Worm (Caenorhabditis elegans) whole organism, L3 larva: ENCODE results near the gene rhgf-1.
A peak's percentile ranks its signal among the peaks of the same experiment; 100 is the strongest.

ENCODE experiments used
- R02D3.7 ChIP-seq: fragments of 150-350 bp; optimal IDR thresholded peaks from 2 replicates; lab custom pipeline; 2014; ENCODE audit warnings: missing biosample characterization, missing genetic modification characterization
- ZK546.5 ChIP-seq: sonication (generic microtip); optimal IDR thresholded peaks from 2 replicates; lab custom pipeline; 2017; ENCODE audit warnings: missing biosample characterization, missing genetic modification characterization
- ama-1 ChIP-seq: fragments of 150-350 bp; optimal IDR thresholded peaks from 2 replicates; lab custom pipeline; 2018
- ceh-16 ChIP-seq: sonication (generic microtip); optimal IDR thresholded peaks from 2 replicates; lab custom pipeline; 2017; ENCODE audit warnings: missing biosample characterization, missing genetic modification characterization
- ceh-28 ChIP-seq: fragments of 150-350 bp; optimal IDR thresholded peaks from 2 replicates; lab custom pipeline; 2014; ENCODE audit warnings: missing biosample characterization, missing genetic modification reagents, missing genetic modification characterization
- ceh-82 ChIP-seq: fragments of 150-350 bp; optimal IDR thresholded peaks from 2 replicates; lab custom pipeline; 2014; ENCODE audit warnings: missing biosample characterization, missing genetic modification characterization
- daf-12 ChIP-seq: fragments of 150-350 bp; optimal IDR thresholded peaks from 2 replicates; lab custom pipeline; 2014; ENCODE audit warnings: missing biosample characterization, missing genetic modification reagents, missing genetic modification characterization
- egl-27 ChIP-seq: sonication (generic microtip); optimal IDR thresholded peaks from 4 replicates; lab custom pipeline; 2017; ENCODE audit warnings: missing biosample characterization, missing genetic modification reagents, missing genetic modification characterization
- egl-5 ChIP-seq: fragments of 150-350 bp; optimal IDR thresholded peaks from 2 replicates; lab custom pipeline; 2017; ENCODE audit warnings: missing biosample characterization, missing genetic modification reagents, missing genetic modification characterization, inconsistent platforms
- elt-1 ChIP-seq: fragments of 150-350 bp; optimal IDR thresholded peaks from 2 replicates; lab custom pipeline; 2014; ENCODE audit warnings: missing biosample characterization, missing genetic modification characterization
- elt-2 ChIP-seq: sonication (generic microtip); optimal IDR thresholded peaks from 2 replicates; lab custom pipeline; 2016; ENCODE audit warnings: missing genetic modification reagents, mild to moderate bottlenecking, missing genetic modification characterization, missing compliant biosample characterization
- eor-1 ChIP-seq, 2 experiments: fragments of 150-350 bp; optimal IDR thresholded peaks; 2 replicates each; lab custom pipeline; 2014 to 2018; ENCODE audit warnings: missing biosample characterization in 2 of 2, missing genetic modification characterization in 2 of 2
- fkh-10 ChIP-seq: sonication (generic microtip); optimal IDR thresholded peaks from 2 replicates; lab custom pipeline; 2017; ENCODE audit warnings: missing biosample characterization, missing genetic modification reagents, missing genetic modification characterization
- fkh-2 ChIP-seq: fragments of 150-350 bp; optimal IDR thresholded peaks from 2 replicates; lab custom pipeline; 2014; ENCODE audit warnings: missing biosample characterization, missing genetic modification reagents, missing genetic modification characterization
- fos-1 ChIP-seq: fragments of 150-350 bp; optimal IDR thresholded peaks from 2 replicates; lab custom pipeline; 2014; ENCODE audit warnings: missing biosample characterization, missing genetic modification characterization
- hmg-11 ChIP-seq: sonication (generic microtip); optimal IDR thresholded peaks from 2 replicates; lab custom pipeline; 2016; ENCODE audit warnings: missing genetic modification characterization, missing compliant biosample characterization
- jun-1 ChIP-seq: fragments of 150-350 bp; optimal IDR thresholded peaks from 2 replicates; lab custom pipeline; 2014; ENCODE audit warnings: missing biosample characterization, missing genetic modification reagents, missing genetic modification characterization
- lin-15B ChIP-seq: fragments of 150-350 bp; optimal IDR thresholded peaks from 2 replicates; lab custom pipeline; 2014; ENCODE audit warnings: missing biosample characterization, missing genetic modification characterization
- lin-39 ChIP-seq: fragments of 150-350 bp; optimal IDR thresholded peaks from 2 replicates; lab custom pipeline; 2018; ENCODE audit warnings: missing biosample characterization, missing genetic modification reagents, missing genetic modification characterization
- mml-1 ChIP-seq: fragments of 150-350 bp; sonication (generic microtip); optimal IDR thresholded peaks from 3 replicates; lab custom pipeline; 2014; ENCODE audit warnings: missing biosample characterization, missing genetic modification characterization
- nfya-1 ChIP-seq: sonication (generic microtip); optimal IDR thresholded peaks from 2 replicates; lab custom pipeline; 2017; ENCODE audit warnings: missing genetic modification characterization, mild to moderate bottlenecking, missing compliant biosample characterization, antibody characterized with exemption, moderate library complexity; ENCODE audit not compliant: insufficient read depth
- nhr-11 ChIP-seq: fragments of 150-350 bp; optimal IDR thresholded peaks from 2 replicates; lab custom pipeline; 2014; ENCODE audit warnings: missing biosample characterization, missing genetic modification characterization
- nhr-12 ChIP-seq: fragments of 150-350 bp; optimal IDR thresholded peaks from 2 replicates; lab custom pipeline; 2014; ENCODE audit warnings: missing biosample characterization, missing genetic modification characterization
- nhr-237 ChIP-seq: fragments of 150-350 bp; optimal IDR thresholded peaks from 2 replicates; lab custom pipeline; 2014; ENCODE audit warnings: missing biosample characterization, missing genetic modification characterization
- nhr-28 ChIP-seq: fragments of 150-350 bp; optimal IDR thresholded peaks from 2 replicates; lab custom pipeline; 2014; ENCODE audit warnings: missing biosample characterization, missing genetic modification characterization
- nhr-43 ChIP-seq: sonication (generic microtip); optimal IDR thresholded peaks from 2 replicates; lab custom pipeline; 2016; ENCODE audit warnings: mild to moderate bottlenecking, missing genetic modification characterization, missing compliant biosample characterization; ENCODE audit not compliant: poor library complexity, severe bottlenecking
- nhr-67 ChIP-seq: fragments of 150-350 bp; optimal IDR thresholded peaks from 2 replicates; lab custom pipeline; 2014; ENCODE audit warnings: missing biosample characterization, missing genetic modification characterization
- nhr-77 ChIP-seq: fragments of 150-350 bp; optimal IDR thresholded peaks from 2 replicates; lab custom pipeline; 2014; ENCODE audit warnings: missing biosample characterization, missing genetic modification characterization
- pha-4 ChIP-seq: fragments of 150-350 bp; optimal IDR thresholded peaks from 2 replicates; lab custom pipeline; 2014; ENCODE audit warnings: missing biosample characterization, missing genetic modification reagents, missing genetic modification characterization
- pqm-1 ChIP-seq: fragments of 150-350 bp; optimal IDR thresholded peaks from 2 replicates; lab custom pipeline; 2017; ENCODE audit warnings: missing biosample characterization, missing genetic modification characterization, inconsistent platforms
- sea-2 ChIP-seq: fragments of 150-350 bp; sonication (generic microtip); optimal IDR thresholded peaks from 4 replicates; lab custom pipeline; 2014; ENCODE audit warnings: missing biosample characterization, missing genetic modification reagents, missing genetic modification characterization
- skn-1 ChIP-seq: fragments of 150-350 bp; optimal IDR thresholded peaks from 2 replicates; lab custom pipeline; 2014; ENCODE audit warnings: missing biosample characterization, missing genetic modification characterization
- snpc-4 ChIP-seq: fragments of 150-350 bp; optimal IDR thresholded peaks from 2 replicates; lab custom pipeline; 2014; ENCODE audit warnings: missing biosample characterization, missing genetic modification characterization
- tbx-2 ChIP-seq: sonication (generic microtip); optimal IDR thresholded peaks from 2 replicates; lab custom pipeline; 2016; ENCODE audit warnings: mild to moderate bottlenecking, missing genetic modification characterization, missing compliant biosample characterization
- unc-39 ChIP-seq: sonication (generic microtip); optimal IDR thresholded peaks from 4 replicates; lab custom pipeline; 2017; ENCODE audit warnings: missing biosample characterization, missing genetic modification characterization
- unc-62 ChIP-seq: fragments of 150-350 bp; sonication (generic microtip); optimal IDR thresholded peaks from 4 replicates; lab custom pipeline; 2014; ENCODE audit warnings: missing biosample characterization, missing genetic modification reagents, missing genetic modification characterization
- zag-1 ChIP-seq: fragments of 150-350 bp; optimal IDR thresholded peaks from 2 replicates; lab custom pipeline; 2014; ENCODE audit warnings: missing biosample characterization, missing genetic modification characterization
- ztf-4 ChIP-seq: fragments of 150-350 bp; optimal IDR thresholded peaks from 2 replicates; lab custom pipeline; 2014; ENCODE audit warnings: missing biosample characterization, missing genetic modification characterization

The rhgf-1 gene

DNA sequence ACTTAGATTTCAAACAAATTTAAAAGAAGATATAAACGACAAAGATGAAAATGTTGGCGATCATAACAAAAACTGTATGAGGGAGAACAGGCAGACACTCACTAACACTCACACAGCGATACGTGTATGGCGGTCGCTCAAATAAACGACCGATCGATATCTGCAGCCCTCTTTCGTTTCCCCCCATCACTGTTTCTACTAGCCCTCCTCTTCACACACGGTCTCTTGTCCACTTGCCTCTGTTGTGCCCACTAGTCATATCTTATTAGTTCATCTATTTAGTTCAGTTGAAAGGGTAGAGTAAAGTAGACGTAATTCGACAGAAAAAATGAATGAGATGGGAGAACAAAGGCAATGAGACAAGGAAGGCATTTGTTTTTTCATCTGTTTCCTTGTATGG is 34.1 kb downstream of the rhgf-1 start (continued):
- no peak for TF ChIP-seq nhr-28
- TF ChIP-seq ztf-4: peak; percentile 11
- no peak for TF ChIP-seq unc-39 (tag; lab: Kevin White, UChicago)
- no peak for TF ChIP-seq unc-62
- no peak for TF ChIP-seq egl-5 (tag; lab: Kevin White, UChicago)
- TF ChIP-seq tbx-2: peak; percentile 14
- TF ChIP-seq hmg-11 (tag; lab: Kevin White, UChicago): peak; percentile 77
- TF ChIP-seq ZK546.5 (tag; lab: Kevin White, UChicago): no peak
- no peak for TF ChIP-seq lin-15B (tag; lab: Kevin White, UChicago)
- TF ChIP-seq elt-2 (tag; lab: Kevin White, UChicago): peak; percentile 20
- TF ChIP-seq ceh-82 (tag; lab: Kevin White, UChicago): no peak
- peak; percentile 81 for TF ChIP-seq ceh-28
- no peak for TF ChIP-seq ceh-16 (tag; lab: Kevin White, UChicago)

DNA sequence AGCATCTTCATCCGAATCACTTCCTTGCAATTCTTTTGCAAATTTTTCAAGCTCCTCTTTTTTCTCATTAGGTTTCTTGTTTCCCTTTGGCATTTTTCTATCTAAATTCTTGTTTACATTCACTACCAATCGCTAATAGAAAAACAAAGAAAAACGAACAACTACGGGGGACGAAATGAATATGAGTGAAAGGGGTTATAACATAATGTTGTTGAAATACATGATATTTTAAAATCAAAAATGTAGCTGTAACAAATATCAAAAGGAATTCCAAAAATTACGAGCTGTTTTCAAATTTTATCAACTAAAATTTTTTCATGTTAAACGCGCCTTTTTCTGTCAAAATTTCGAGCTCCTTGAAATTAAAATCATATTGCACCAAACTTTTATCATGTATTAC is 34.7 kb downstream of the rhgf-1 start, which contains the start of gene F13E6.1:
TSS of gene F13E6.1 (minus strand) at position 101 of the 400 bp plus-strand sequence.
- TF ChIP-seq snpc-4 (no peak), daf-12 (tag; lab: Kevin White, UChicago) (no peak), ZK546.5 (tag; lab: Kevin White, UChicago) (no peak), nhr-237 (tag; lab: Kevin White, UChicago) (no peak), fos-1 (no peak), jun-1 (tag; lab: Kevin White, UChicago) (no peak), tbx-2 (no peak), nhr-77 (tag; lab: Kevin White, UChicago) (no peak), elt-1 (no peak), nhr-28 (no peak)
- TF ChIP-seq, all 47 proteins: peak for 0

DNA sequence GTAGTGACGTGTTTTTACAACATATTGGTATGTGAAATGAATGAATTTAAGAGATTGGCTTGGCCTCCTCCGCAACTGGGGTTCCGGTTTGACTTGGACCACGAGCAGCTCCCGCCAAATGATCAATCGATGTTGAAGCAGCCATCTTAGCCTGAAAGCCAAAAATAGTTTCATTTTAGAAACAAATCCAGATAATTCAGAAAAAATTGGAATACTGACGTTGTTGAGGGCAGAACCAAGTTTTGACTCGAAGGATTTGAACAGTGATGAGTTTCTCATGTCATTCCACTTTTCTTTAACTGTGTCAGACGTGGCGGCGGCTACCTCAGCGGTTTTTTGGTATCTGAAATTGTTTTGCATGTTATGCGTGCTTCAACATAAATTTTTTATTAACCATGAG is 35.7 kb downstream of the rhgf-1 start:
- TF ChIP-seq ZK546.5 (tag; lab: Kevin White, UChicago) (no peak), jun-1 (tag; lab: Kevin White, UChicago) (no peak), tbx-2 (no peak), nhr-67 (no peak), fkh-10 (GFP tag; lab: Kevin White, UChicago) (no peak), mml-1 (no peak), lin-15B (tag; lab: Kevin White, UChicago) (no peak), pha-4 (tag; lab: Kevin White, UChicago) (no peak), skn-1 (tag; lab: Kevin White, UChicago) (no peak), ama-1 (lab: Kevin White, UChicago) (no peak), ceh-16 (tag; lab: Kevin White, UChicago) (no peak), nfya-1 (tag; lab: Kevin White, UChicago) (no peak), ztf-4 (no peak)

DNA sequence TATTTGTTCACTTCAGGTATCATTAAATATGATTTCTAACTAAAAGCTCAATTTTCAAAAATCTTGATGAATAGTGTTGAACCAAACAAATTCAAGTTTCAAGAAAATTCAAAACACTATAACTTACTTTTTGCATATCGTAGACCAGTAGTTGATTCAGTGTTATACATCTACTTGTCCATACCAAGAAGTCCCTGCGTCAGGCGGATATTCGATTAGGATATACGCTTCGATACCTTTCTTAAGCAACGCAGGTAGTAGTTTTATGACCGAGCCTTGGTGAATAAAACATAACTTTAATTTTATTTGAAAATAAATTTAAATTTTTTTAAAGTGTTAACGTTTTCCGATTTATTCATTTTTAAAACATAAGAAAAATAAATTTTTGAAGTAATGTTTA is 36.3 kb downstream of the rhgf-1 start:
- peak; percentile 18 for TF ChIP-seq nhr-43 (tag; lab: Kevin White, UChicago)
- TF ChIP-seq ZK546.5 (tag; lab: Kevin White, UChicago): no peak
- TF ChIP-seq ama-1 (lab: Kevin White, UChicago): peak; percentile 26

DNA sequence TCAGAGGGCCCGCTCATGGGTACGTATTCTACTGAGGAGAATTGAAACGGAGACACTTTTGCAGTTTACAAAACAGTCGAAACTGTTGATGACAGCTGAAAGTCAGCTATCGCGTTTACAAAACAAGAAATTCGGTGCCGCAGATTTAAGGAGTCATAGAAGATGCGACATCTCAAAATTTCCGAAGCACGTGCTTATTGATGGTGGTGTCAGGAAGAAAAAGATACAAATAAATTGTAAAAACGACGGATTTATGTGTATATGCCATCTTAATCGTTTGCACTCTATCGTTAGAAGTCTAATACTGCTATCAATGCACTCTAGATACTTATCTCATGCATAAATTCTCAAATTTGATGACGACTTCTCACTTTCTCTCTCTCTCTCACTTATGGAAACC is 37.5 kb downstream of the rhgf-1 start, which contains the start of gene F13E6.2:
TSS of gene F13E6.2 (minus strand) at position 101 of the 400 bp plus-strand sequence.
- no peak for TF ChIP-seq nhr-11 (tag; lab: Kevin White, UChicago)
- TF ChIP-seq ztf-4: no peak
- no peak for TF ChIP-seq nhr-77 (tag; lab: Kevin White, UChicago)

DNA sequence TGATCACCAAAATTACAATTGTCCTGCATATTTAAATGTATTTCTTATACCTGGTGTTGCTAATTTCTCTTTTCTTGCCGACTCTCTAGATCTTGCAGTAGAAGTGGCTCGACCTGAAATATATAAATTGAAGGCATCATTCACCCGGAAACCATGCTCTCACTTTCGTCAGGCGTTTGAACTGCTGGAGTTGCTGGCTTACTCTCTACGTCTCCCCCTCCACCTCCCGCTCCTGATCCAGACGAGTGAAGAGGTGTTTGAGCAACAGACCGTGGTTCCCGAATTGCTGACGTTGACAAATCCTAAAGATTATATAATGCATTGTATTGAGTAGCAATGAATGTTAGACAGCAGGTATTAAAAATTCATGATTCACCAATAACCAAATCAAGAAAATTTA is 41.5 kb downstream of the rhgf-1 start:
- no peak for TF ChIP-seq unc-39 (tag; lab: Kevin White, UChicago)
- no peak for TF ChIP-seq ama-1 (lab: Kevin White, UChicago)
- TF ChIP-seq pha-4 (tag; lab: Kevin White, UChicago): no peak
- no peak for TF ChIP-seq nhr-67
- no peak for TF ChIP-seq eor-1 (tag; optimal IDR thresholded peaks at IDR 0.05; lab: Kevin White, UChicago)
- TF ChIP-seq fkh-2 (tag; lab: Kevin White, UChicago): no peak
- no peak for TF ChIP-seq jun-1 (tag; lab: Kevin White, UChicago)
- TF ChIP-seq sea-2 (GFP tag; lab: Kevin White, UChicago): no peak
- no peak for TF ChIP-seq nhr-28
- TF ChIP-seq zag-1 (tag; lab: Kevin White, UChicago): no peak
- no peak for TF ChIP-seq ztf-4
- no peak for TF ChIP-seq mml-1
- no peak for TF ChIP-seq lin-39 (tag; lab: Kevin White, UChicago)
- TF ChIP-seq nhr-12 (tag; lab: Kevin White, UChicago): no peak
- TF ChIP-seq snpc-4: no peak
- no peak for TF ChIP-seq egl-27 (tag; lab: Kevin White, UChicago)
- no peak for TF ChIP-seq pqm-1
- no peak for TF ChIP-seq fkh-10 (GFP tag; lab: Kevin White, UChicago)
- TF ChIP-seq R02D3.7 (tag; lab: Kevin White, UChicago): no peak
